Fruit fly (Drosophila melanogaster) whole organism, larva: ENCODE measurements around the gene Taf10b.
A peak's percentile ranks its signal among the peaks of the same experiment; 100 is the strongest.

ENCODE experiments used
- noc ChIP-seq: fragments of 200-800 bp; sonication (Bioruptor generic); optimal IDR thresholded peaks from 3 replicates; lab custom pipeline; 2019; ENCODE audit warnings: missing biosample characterization, mild to moderate bottlenecking, missing genetic modification characterization, moderate library complexity

Taf10b gene

dm6 chr2L:2769476-2770185 lies 2.0 kb upstream of the Taf10b start, which contains the start of the genes colt and HINT1:
colt (minus strand) TSS chr2L:2770069.
HINT1 (plus strand) TSS chr2L:2770135.
- peak; percentile 35 for TF ChIP-seq noc

DNA sequence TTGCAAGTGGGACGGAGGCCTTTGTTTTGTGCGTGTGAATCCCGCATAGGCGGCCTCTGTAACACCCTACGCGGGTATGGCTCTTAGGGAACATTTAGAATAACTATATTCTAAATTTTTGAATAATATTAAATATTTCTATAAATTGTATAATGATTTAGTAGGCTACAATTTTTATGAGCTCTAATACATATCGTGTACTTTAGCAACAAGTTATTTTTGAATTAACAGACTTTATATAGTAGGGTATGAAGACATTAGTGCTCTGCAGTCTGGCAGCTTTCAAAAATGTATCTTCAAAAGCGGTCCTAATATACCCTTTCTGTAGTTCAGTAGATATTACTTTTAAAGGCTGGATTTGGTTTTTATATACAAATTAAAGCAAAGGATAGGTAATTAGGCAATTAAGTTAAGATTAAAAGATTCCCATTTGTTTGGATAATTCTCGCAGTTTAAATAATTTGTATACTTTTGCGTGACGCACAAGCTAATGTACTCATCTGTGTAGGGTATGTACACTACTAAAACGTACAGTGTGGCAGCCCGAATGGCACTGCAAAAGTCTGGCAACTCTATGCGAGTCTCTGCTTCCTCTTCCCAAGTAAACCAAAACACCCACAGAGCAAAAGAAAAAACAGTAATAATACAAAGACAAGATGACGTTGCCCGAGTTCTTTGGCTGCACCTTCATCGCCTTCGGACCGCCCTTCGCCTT lies 1.8 kb downstream of the Taf10b start, which contains the start of the genes Snx21 and aph-1:
Snx21 (minus strand) TSS at position 7 of the 715 bp plus-strand sequence.
aph-1 (plus strand) TSS at position 575 of the 715 bp plus-strand sequence.
- peak; percentile 94 for TF ChIP-seq noc

dm6 chr2L:2760288-2760687 lies 7.4 kb downstream of the Taf10b start:
- TF ChIP-seq noc: no peak

DNA sequence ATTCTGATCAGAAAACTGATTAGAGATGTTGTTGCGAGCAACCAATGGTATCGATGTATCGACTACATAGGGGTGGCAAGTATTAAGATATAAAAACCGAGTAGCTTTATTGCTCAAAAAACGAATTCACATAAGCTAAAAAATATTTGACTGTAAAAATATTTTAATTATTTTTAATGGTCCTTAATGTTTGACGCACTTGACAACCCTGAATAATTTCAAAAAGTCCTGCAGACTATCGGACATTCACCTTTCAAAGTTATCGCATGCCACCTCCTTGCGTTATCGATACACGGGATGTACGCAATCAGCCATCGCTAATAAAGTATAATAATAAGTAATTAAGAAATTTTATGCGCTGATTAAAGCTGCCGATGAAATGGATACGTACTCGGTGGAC lies 8.0 kb downstream of the Taf10b start, which contains the start of the genes HemK2, Snapin and Tnpo-SR:
HemK2 (minus strand) TSS at position 24 of the 400 bp plus-strand sequence.
Snapin (minus strand) TSS at position 24 of the 400 bp plus-strand sequence.
Tnpo-SR (plus strand) TSS at position 271 of the 400 bp plus-strand sequence.
- TF ChIP-seq noc: peak; percentile 91

DNA sequence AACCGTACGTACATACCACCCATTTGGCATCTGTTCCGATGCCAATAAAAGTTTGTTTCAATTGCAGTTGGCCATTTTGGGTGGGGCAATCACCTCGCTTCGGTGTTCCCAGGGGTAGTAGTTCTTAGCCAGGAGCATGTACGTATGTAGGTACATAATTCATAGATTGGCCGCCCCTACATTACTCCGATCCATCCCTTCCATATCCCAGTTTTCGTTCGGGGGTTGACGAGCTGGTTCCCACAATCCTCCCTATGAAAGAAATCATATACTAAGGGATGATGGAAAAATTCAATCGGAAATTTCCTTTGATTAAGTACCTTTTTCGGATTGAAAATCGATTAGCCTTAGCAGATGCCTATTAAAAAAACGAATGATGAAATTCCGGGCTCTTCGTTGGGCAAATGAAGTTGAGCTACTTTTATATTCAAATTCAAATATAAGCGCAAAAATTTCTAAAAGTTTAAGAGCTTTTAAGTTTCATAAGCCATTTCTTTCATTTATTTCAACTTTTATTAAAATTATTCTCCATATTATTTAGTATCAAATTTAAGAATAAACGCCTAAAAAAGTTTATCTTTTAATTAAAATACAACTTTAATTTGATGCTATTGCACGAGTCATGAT lies 9.6 kb downstream of the Taf10b start:
- no peak for TF ChIP-seq noc

DNA sequence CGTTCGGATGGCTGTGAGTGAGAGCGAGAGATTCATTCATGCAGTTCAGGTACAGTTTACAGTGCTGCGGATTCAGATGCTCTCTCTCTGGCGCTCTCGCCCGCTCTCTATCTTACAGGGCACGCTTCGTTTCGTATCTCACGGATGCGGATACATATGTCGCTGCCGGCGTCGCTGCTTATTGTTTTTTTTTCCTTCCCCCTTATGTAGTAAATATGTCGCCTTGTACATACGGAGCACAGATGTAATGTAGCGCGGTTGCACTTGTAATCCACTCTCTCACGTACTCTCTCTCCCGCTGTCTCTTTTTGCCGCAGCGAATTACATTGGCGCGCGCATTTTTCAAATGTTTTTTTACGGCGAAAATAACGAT lies 12.3 kb downstream of the Taf10b start:
- TF ChIP-seq noc: no peak

dm6 chr2L:2754437-2755322 lies 13.0 kb downstream of the Taf10b start:
- peak; percentile 88 for TF ChIP-seq noc

DNA sequence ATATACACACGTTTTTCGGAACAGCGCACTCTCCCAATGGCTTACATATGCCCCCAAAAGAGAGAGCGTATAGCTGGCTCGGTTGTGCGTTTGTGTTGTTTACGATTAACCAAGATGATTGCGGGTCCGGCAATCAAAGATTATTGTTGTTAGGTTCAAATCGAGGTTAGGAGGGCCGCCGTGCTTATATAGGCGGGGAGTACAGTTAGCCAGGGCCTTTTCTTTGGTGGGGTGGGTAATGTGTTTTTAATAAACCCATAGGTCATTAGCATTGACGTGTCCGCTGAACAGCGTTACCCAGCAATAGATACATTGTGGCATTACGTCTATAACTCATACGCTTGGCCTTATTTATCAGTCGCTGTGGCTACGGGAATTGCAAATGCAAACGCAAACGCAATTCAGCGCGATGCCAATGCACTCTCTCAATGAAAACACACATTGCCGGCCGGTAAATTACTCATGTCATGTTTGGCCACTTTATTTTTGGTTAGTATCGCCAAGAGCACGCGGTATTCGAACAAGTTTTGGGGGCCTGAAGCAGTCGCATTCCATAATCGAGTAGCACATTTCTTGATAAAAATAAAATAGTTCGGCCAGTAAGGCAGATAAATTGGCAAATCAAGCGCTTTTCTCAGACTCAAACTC lies 13.7 kb downstream of the Taf10b start:
- TF ChIP-seq noc: no peak

DNA sequence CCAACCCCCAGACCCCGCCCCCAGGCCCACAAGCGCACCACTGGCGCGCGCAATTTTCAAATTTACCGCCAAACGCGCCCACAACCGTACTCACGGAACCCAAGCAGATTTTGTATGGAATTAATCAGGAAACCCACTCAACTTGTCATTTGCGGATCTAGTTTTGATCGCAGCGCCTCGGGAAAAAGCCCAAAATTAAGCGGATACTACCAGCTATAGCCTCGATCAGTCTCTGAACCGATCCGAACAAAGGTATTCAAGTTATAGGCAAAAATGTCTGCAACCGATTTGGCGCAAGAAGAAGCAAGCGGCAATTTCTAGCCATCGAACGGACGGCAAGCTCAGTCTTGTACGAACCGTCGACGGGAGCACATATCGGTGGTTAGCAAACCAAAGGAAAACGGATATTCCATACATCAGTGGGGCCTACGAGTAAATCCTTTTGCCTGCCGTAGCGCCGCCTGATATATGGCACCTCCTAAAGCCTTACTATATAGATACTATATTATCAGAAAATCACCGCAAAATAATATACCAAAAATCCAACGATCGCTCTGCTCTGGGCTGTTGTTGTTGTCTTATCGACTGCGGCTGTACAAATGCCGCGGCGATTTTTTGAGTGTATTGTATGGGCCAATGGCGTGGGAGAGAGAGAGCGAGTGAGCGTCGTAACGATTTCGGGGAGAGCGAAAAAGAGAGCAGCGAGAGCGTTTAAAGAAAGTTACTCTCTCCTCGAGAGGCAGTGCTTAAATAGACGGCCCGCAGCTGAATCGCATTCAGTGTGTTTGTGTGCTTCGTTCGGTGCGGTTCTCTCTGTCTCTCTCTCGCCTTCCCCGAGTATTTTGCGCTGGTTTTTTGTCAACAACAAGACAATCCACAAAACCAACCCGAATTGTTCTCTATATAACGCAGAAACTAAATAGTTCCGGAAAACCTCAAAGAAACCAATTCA lies 14.9 kb downstream of the Taf10b start, which contains the start of gene Pgk:
Pgk (minus strand) TSS at position 609 of the 952 bp plus-strand sequence.
- peak; percentile 65 for TF ChIP-seq noc

- peak; percentile 96 for TF ChIP-seq noc
Observed at dm6 chr2L:2751904-2752459, 15.7 kb downstream of the Taf10b start, which contains the start of gene Bacc. Bacc (plus strand) TSS chr2L:2752445.

- TF ChIP-seq noc: no peak
Observed at dm6 chr2L:2751085-2751710, 16.4 kb downstream of the Taf10b start.

dm6 chr2L:2750337-2751084 lies 17.1 kb downstream of the Taf10b start:
- TF ChIP-seq noc: peak; percentile 81
